Worm (Caenorhabditis elegans): ENCODE measurements around the gene F09E10.6.

The F09E10.6 gene

ce11 chrX:1524559-1524958, 27.1 kb upstream of the F09E10.6 start (continued):
- TF ChIP-seq fos-1 (tag; optimal IDR thresholded peaks at IDR 0.05) (peak; percentile 77), lsy-2 (tag; optimal IDR thresholded peaks at IDR 0.05) (peak; percentile 14 to 56), gmeb-1 (tag; optimal IDR thresholded peaks at IDR 0.05) (no peak), lin-39 (tag; optimal IDR thresholded peaks at IDR 0.05) (no peak), ama-1 (optimal IDR thresholded peaks at IDR 0.05) (no peak), ZK546.5 (tag; optimal IDR thresholded peaks at IDR 0.05) (no peak), peb-1 (tag; optimal IDR thresholded peaks at IDR 0.05) (no peak), lin-11 (tag; optimal IDR thresholded peaks at IDR 0.05) (no peak), nhr-11 (tag; optimal IDR thresholded peaks at IDR 0.05) (no peak), nhr-12 (tag; optimal IDR thresholded peaks at IDR 0.05) (no peak), nhr-25 (tag; optimal IDR thresholded peaks at IDR 0.05) (peak; percentile 40), ceh-16 (tag; optimal IDR thresholded peaks at IDR 0.05) (no peak), crh-2 (tag; optimal IDR thresholded peaks at IDR 0.05) (peak; percentile 51), sma-9 (GFP tag; optimal IDR thresholded peaks at IDR 0.05) (peak; percentile 75), sma-9 (tag; optimal IDR thresholded peaks at IDR 0.05) (no peak), mbf-1 (tag; optimal IDR thresholded peaks at IDR 0.05) (no peak), lin-13 (GFP tag; optimal IDR thresholded peaks at IDR 0.05) (no peak), blmp-1 (tag; optimal IDR thresholded peaks at IDR 0.05; ENCODE audit: insufficient read depth) (no peak), unc-62 (GFP tag; optimal IDR thresholded peaks at IDR 0.05) (no peak), sma-3 (GFP tag; optimal IDR thresholded peaks at IDR 0.05) (no peak), snpc-4 (tag; optimal IDR thresholded peaks at IDR 0.05) (peak; percentile 41), ztf-11 (tag; optimal IDR thresholded peaks at IDR 0.05) (no peak), nhr-21 (tag; optimal IDR thresholded peaks at IDR 0.05) (no peak), nhr-77 (tag; optimal IDR thresholded peaks at IDR 0.05) (no peak), nhr-10 (tag; optimal IDR thresholded peaks at IDR 0.05) (no peak)

ce11 chrX:1523272-1523671, 25.8 kb upstream of the F09E10.6 start:
- TF ChIP-seq lin-39 (tag; optimal IDR thresholded peaks at IDR 0.05) (no peak), ztf-4 (tag; optimal IDR thresholded peaks at IDR 0.05) (no peak), F13H6.1 (tag; optimal IDR thresholded peaks at IDR 0.05) (no peak), nhr-23 (tag; optimal IDR thresholded peaks at IDR 0.05) (no peak), nhr-21 (tag; optimal IDR thresholded peaks at IDR 0.05) (no peak), nhr-129 (tag; optimal IDR thresholded peaks at IDR 0.05) (no peak), sem-4 (tag; optimal IDR thresholded peaks at IDR 0.05) (no peak), nhr-237 (tag; optimal IDR thresholded peaks at IDR 0.05) (no peak), zag-1 (tag; optimal IDR thresholded peaks at IDR 0.05) (no peak), elt-3 (tag; optimal IDR thresholded peaks at IDR 0.05) (no peak), mab-5 (tag; optimal IDR thresholded peaks at IDR 0.05) (no peak), blmp-1 (tag; optimal IDR thresholded peaks at IDR 0.05; ENCODE audit: insufficient read depth) (no peak)

ce11 chrX:1522068-1522467, 24.6 kb upstream of the F09E10.6 start:
- TF ChIP-seq egl-27 (tag; optimal IDR thresholded peaks at IDR 0.05) (no peak), unc-55 (GFP tag; optimal IDR thresholded peaks at IDR 0.05) (peak; percentile 46), lsy-2 (tag; optimal IDR thresholded peaks at IDR 0.05) (peak in 1 of 2 experiments; percentile 54), unc-39 (tag; optimal IDR thresholded peaks at IDR 0.05) (no peak), zag-1 (tag; optimal IDR thresholded peaks at IDR 0.05) (no peak), mdl-1 (tag; optimal IDR thresholded peaks at IDR 0.05) (peak in 1 of 2 experiments; percentile 3), F13H6.1 (tag; optimal IDR thresholded peaks at IDR 0.05) (peak; percentile 47), C34F6.9 (tag; optimal IDR thresholded peaks at IDR 0.05) (peak; percentile 45), Y55F3AM.14 (GFP tag; optimal IDR thresholded peaks at IDR 0.05) (no peak), alr-1 (tag; optimal IDR thresholded peaks at IDR 0.05) (no peak), nhr-129 (tag; optimal IDR thresholded peaks at IDR 0.05) (peak; percentile 62), lin-39 (tag; optimal IDR thresholded peaks at IDR 0.05) (no peak), lin-13 (GFP tag; optimal IDR thresholded peaks at IDR 0.05) (no peak), dmd-4 (tag; optimal IDR thresholded peaks at IDR 0.05) (no peak), skn-1 (tag; optimal IDR thresholded peaks at IDR 0.05) (no peak), unc-62 (GFP tag; optimal IDR thresholded peaks at IDR 0.05) (no peak)

All from whole organism, L2 larva.